Fruit fly (Drosophila melanogaster): Measurements from ENCODE around the gene CG5418.
A peak's percentile ranks its signal among the peaks of the same experiment; 100 is the strongest.

The CG5418 gene

dm6 chr2L:12487311-12487710 lies 34.3 kb upstream of the CG5418 start (continued):
- TF ChIP-seq D19A (tag; optimal IDR thresholded peaks at IDR 0.05): peak; percentile 32
- no peak for TF ChIP-seq luna (GFP tag; optimal IDR thresholded peaks at IDR 0.05)
- TF ChIP-seq CG9215 (GFP tag; IDR thresholded peaks at IDR 0.05): no peak
- TF ChIP-seq CG7372 (GFP tag; IDR thresholded peaks at IDR 0.05): no peak
- peak; percentile 6 for TF ChIP-seq pfk (GFP tag; optimal IDR thresholded peaks at IDR 0.05)
- TF ChIP-seq CG11093 (GFP tag; IDR thresholded peaks at IDR 0.05): no peak
- no peak for TF ChIP-seq CG32772 (GFP tag; IDR thresholded peaks at IDR 0.05)
- TF ChIP-seq vvl (GFP tag; IDR thresholded peaks at IDR 0.05): peak; percentile 38; the same call in 1 of the 2 replicates
- TF ChIP-seq Camta (GFP tag; optimal IDR thresholded peaks at IDR 0.05): no peak
- TF ChIP-seq H15 (GFP tag; IDR thresholded peaks at IDR 0.05): no peak
- TF ChIP-seq CG15696 (tag; optimal IDR thresholded peaks at IDR 0.05): peak; percentile 78
- TF ChIP-seq bsh (GFP tag; optimal IDR thresholded peaks at IDR 0.05): peak in 1 of 2 experiments; percentile 62
- TF ChIP-seq CG5245 (GFP tag; optimal IDR thresholded peaks at IDR 0.05): no peak
- no peak for TF ChIP-seq Xbp1 (GFP tag; optimal IDR thresholded peaks at IDR 0.05)
- peak; percentile 46 for TF ChIP-seq dmrt99B (tag; optimal IDR thresholded peaks at IDR 0.05)
- no peak for TF ChIP-seq CkIIα-i1 (GFP tag; IDR thresholded peaks at IDR 0.05)
- TF ChIP-seq CG4360 (GFP tag; IDR thresholded peaks at IDR 0.05): no peak
- TF ChIP-seq ase (GFP tag; IDR thresholded peaks at IDR 0.05): no peak
- TF ChIP-seq CG15011 (GFP tag; optimal IDR thresholded peaks at IDR 0.05): peak; percentile 38
- no peak for TF ChIP-seq Nf-YC (tag; optimal IDR thresholded peaks at IDR 0.05)
- TF ChIP-seq gcm (GFP tag; optimal IDR thresholded peaks at IDR 0.05): peak; percentile 42
- no peak for TF ChIP-seq Side (GFP tag; optimal IDR thresholded peaks at IDR 0.05)
- no peak for TF ChIP-seq danr (GFP tag; IDR thresholded peaks at IDR 0.05)
- TF ChIP-seq fru (optimal IDR thresholded peaks at IDR 0.05): no peak
- TF ChIP-seq sima (GFP tag; optimal IDR thresholded peaks at IDR 0.05): no peak
- no peak for TF ChIP-seq ap (GFP tag; IDR thresholded peaks at IDR 0.05)
- TF ChIP-seq Atf-2 (GFP tag; optimal IDR thresholded peaks at IDR 0.05): no peak
- no peak for TF ChIP-seq peb (GFP tag; IDR thresholded peaks at IDR 0.05)
- no peak for TF ChIP-seq Ssrp (tag; optimal IDR thresholded peaks at IDR 0.05)
- TF ChIP-seq Myb (GFP tag; optimal IDR thresholded peaks at IDR 0.05): no peak
- no peak for TF ChIP-seq onecut (GFP tag; IDR thresholded peaks at IDR 0.05)
- no peak for TF ChIP-seq dm (GFP tag; optimal IDR thresholded peaks at IDR 0.05)
- peak in 1 of 2 experiments; percentile 36 for TF ChIP-seq Hr78 (GFP tag; optimal IDR thresholded peaks at IDR 0.05)
- no peak for TF ChIP-seq CG16813 (GFP tag; IDR thresholded peaks at IDR 0.05; ENCODE audit: partially characterized antibody)
- TF ChIP-seq ERR (GFP tag; optimal IDR thresholded peaks at IDR 0.05): no peak
- peak; percentile 52 for TF ChIP-seq nerfin-1 (tag; optimal IDR thresholded peaks at IDR 0.05)
- no peak for TF ChIP-seq pb (GFP tag; optimal IDR thresholded peaks at IDR 0.05)
- no peak for TF ChIP-seq CG5953 (GFP tag; IDR thresholded peaks at IDR 0.05)
- TF ChIP-seq CG10366 (GFP tag; IDR thresholded peaks at IDR 0.05): no peak
- TF ChIP-seq CG4730 (GFP tag; IDR thresholded peaks at IDR 0.05): no peak
- TF ChIP-seq sd (tag; optimal IDR thresholded peaks at IDR 0.05): peak; percentile 56
- no peak for TF ChIP-seq CG15073 (GFP tag; optimal IDR thresholded peaks at IDR 0.05)
- TF ChIP-seq ci (GFP tag; IDR thresholded peaks at IDR 0.05): peak; percentile 76
- no peak for TF ChIP-seq CG4282 (GFP tag; optimal IDR thresholded peaks at IDR 0.05)
- no peak for TF ChIP-seq bigmax (GFP tag; optimal IDR thresholded peaks at IDR 0.05)
- TF ChIP-seq CG11723 (GFP tag; optimal IDR thresholded peaks at IDR 0.05): peak; percentile 0
- TF ChIP-seq B-H1 (GFP tag; IDR thresholded peaks at IDR 0.05): no peak
- peak; percentile 19; the same call in 1 of the 2 replicates for TF ChIP-seq CG31441 (GFP tag; IDR thresholded peaks at IDR 0.05)
- peak; percentile 3 for TF ChIP-seq her (GFP tag; optimal IDR thresholded peaks at IDR 0.05)
- no peak for TF ChIP-seq CG6689 (GFP tag; IDR thresholded peaks at IDR 0.05)
- no peak for TF ChIP-seq lilli (GFP tag; optimal IDR thresholded peaks at IDR 0.05)
- no peak for TF ChIP-seq TFAM (GFP tag; optimal IDR thresholded peaks at IDR 0.05)
- no peak for TF ChIP-seq NC2α (GFP tag; optimal IDR thresholded peaks at IDR 0.05)
